Worm (Caenorhabditis elegans) whole organism, L3 larva: ENCODE measurements around the gene pgp-14.

Source experiments
- ceh-82 ChIP-seq: fragments of 150-350 bp; optimal IDR thresholded peaks from 2 replicates; lab custom pipeline; 2014; ENCODE audit warnings: missing biosample characterization, missing genetic modification characterization
- elt-1 ChIP-seq: fragments of 150-350 bp; optimal IDR thresholded peaks from 2 replicates; lab custom pipeline; 2014; ENCODE audit warnings: missing biosample characterization, missing genetic modification characterization
- fkh-10 ChIP-seq: sonication (generic microtip); optimal IDR thresholded peaks from 2 replicates; lab custom pipeline; 2017; ENCODE audit warnings: missing biosample characterization, missing genetic modification reagents, missing genetic modification characterization
- fos-1 ChIP-seq: fragments of 150-350 bp; optimal IDR thresholded peaks from 2 replicates; lab custom pipeline; 2014; ENCODE audit warnings: missing biosample characterization, missing genetic modification characterization
- tbx-2 ChIP-seq: sonication (generic microtip); optimal IDR thresholded peaks from 2 replicates; lab custom pipeline; 2016; ENCODE audit warnings: mild to moderate bottlenecking, missing genetic modification characterization, missing compliant biosample characterization
- unc-62 ChIP-seq: fragments of 150-350 bp; sonication (generic microtip); optimal IDR thresholded peaks from 4 replicates; lab custom pipeline; 2014; ENCODE audit warnings: missing biosample characterization, missing genetic modification reagents, missing genetic modification characterization
- ztf-11 ChIP-seq: fragments of 150-350 bp; optimal IDR thresholded peaks from 2 replicates; lab custom pipeline; 2014; ENCODE audit warnings: missing biosample characterization, missing genetic modification characterization

- TF ChIP-seq ztf-11 (tag; lab: Kevin White, UChicago) (no peak), fos-1 (no peak), fkh-10 (GFP tag; lab: Kevin White, UChicago) (no peak), unc-62 (GFP tag; lab: Kevin White, UChicago) (no peak), elt-1 (tag; lab: Kevin White, UChicago) (no peak), tbx-2 (no peak), ceh-82 (no peak)
Measured at ce11 chrX:12712353-12712752, 37.0 kb downstream of the pgp-14 start, which contains the start of gene rgs-2.
